Fruit fly (Drosophila melanogaster): ENCODE results near the gene RpS6.

Gene RpS6

dm6 chrX:7938482-7938804 is 37.3 kb upstream of the RpS6 start:
- no peak for TF ChIP-seq CG11617 (GFP tag; optimal IDR thresholded peaks at IDR 0.05)
- no peak for TF ChIP-seq CG12768 (GFP tag; optimal IDR thresholded peaks at IDR 0.05)
- TF ChIP-seq Crg-1 (GFP tag; optimal IDR thresholded peaks at IDR 0.05) = peak; percentile 33
- TF ChIP-seq pad (GFP tag; optimal IDR thresholded peaks at IDR 0.05) = peak; percentile 38
- no peak for TF ChIP-seq kay (GFP tag; ENCODE audit: borderline replicate concordance)
- TF ChIP-seq bab1 (GFP tag; optimal IDR thresholded peaks at IDR 0.05) = no peak
- no peak for TF ChIP-seq tj (GFP tag; optimal IDR thresholded peaks at IDR 0.05)
- TF ChIP-seq CG7101 (tag; optimal IDR thresholded peaks at IDR 0.05) = no peak
- TF ChIP-seq cic (GFP tag; optimal IDR thresholded peaks at IDR 0.05) = no peak
- peak; percentile 14 for TF ChIP-seq CG5204 (GFP tag; optimal IDR thresholded peaks at IDR 0.05)
- TF ChIP-seq Clk (GFP tag; optimal IDR thresholded peaks at IDR 0.05) = no peak
- no peak for TF ChIP-seq toe (GFP tag; optimal IDR thresholded peaks at IDR 0.05)
- TF ChIP-seq ovo (GFP tag; optimal IDR thresholded peaks at IDR 0.05) = peak; percentile 100
- TF ChIP-seq Mnt (GFP tag; optimal IDR thresholded peaks at IDR 0.05) = no peak
- no peak for TF ChIP-seq cnc (optimal IDR thresholded peaks at IDR 0.05)
- TF ChIP-seq CG14711 (tag; optimal IDR thresholded peaks at IDR 0.05) = no peak
- TF ChIP-seq Hr96 (GFP tag; optimal IDR thresholded peaks at IDR 0.05) = no peak
- TF ChIP-seq CG33017 (tag; optimal IDR thresholded peaks at IDR 0.05) = no peak
- no peak for TF ChIP-seq CG7045 (GFP tag; optimal IDR thresholded peaks at IDR 0.05)
- TF ChIP-seq CG1620 (GFP tag; optimal IDR thresholded peaks at IDR 0.05) = no peak

- TF ChIP-seq CG33017 (tag; optimal IDR thresholded peaks at IDR 0.05) (no peak), CG1620 (GFP tag; optimal IDR thresholded peaks at IDR 0.05) (peak; percentile 79), cic (GFP tag; optimal IDR thresholded peaks at IDR 0.05) (no peak), CG7101 (tag; optimal IDR thresholded peaks at IDR 0.05) (peak; percentile 75), tj (GFP tag; optimal IDR thresholded peaks at IDR 0.05) (peak; percentile 85), pad (GFP tag; optimal IDR thresholded peaks at IDR 0.05) (peak; percentile 89), toe (GFP tag; optimal IDR thresholded peaks at IDR 0.05) (peak; percentile 60), Crg-1 (GFP tag; optimal IDR thresholded peaks at IDR 0.05) (peak; percentile 79), Mnt (GFP tag; optimal IDR thresholded peaks at IDR 0.05) (peak; percentile 69), CG11617 (GFP tag; optimal IDR thresholded peaks at IDR 0.05) (peak; percentile 92), ovo (GFP tag; optimal IDR thresholded peaks at IDR 0.05) (no peak), Clk (GFP tag; optimal IDR thresholded peaks at IDR 0.05) (peak; percentile 71), bab1 (GFP tag; optimal IDR thresholded peaks at IDR 0.05) (peak; percentile 64), CG12768 (GFP tag; optimal IDR thresholded peaks at IDR 0.05) (peak; percentile 73), CG5204 (GFP tag; optimal IDR thresholded peaks at IDR 0.05) (peak; percentile 83), CG14711 (tag; optimal IDR thresholded peaks at IDR 0.05) (peak; percentile 50), cnc (optimal IDR thresholded peaks at IDR 0.05) (no peak), kay (GFP tag; ENCODE audit: borderline replicate concordance) (no peak), Hr96 (GFP tag; optimal IDR thresholded peaks at IDR 0.05) (peak; percentile 94), CG7045 (GFP tag; optimal IDR thresholded peaks at IDR 0.05) (peak; percentile 86)
Measured at dm6 chrX:7937588-7938481, 36.7 kb upstream of the RpS6 start.

- TF ChIP-seq cnc (optimal IDR thresholded peaks at IDR 0.05) (no peak), tj (GFP tag; optimal IDR thresholded peaks at IDR 0.05) (peak; percentile 27), Mnt (GFP tag; optimal IDR thresholded peaks at IDR 0.05) (peak; percentile 76), CG14711 (tag; optimal IDR thresholded peaks at IDR 0.05) (no peak), cic (GFP tag; optimal IDR thresholded peaks at IDR 0.05) (peak; percentile 47), Hr96 (GFP tag; optimal IDR thresholded peaks at IDR 0.05) (no peak), Crg-1 (GFP tag; optimal IDR thresholded peaks at IDR 0.05) (peak; percentile 25), CG11617 (GFP tag; optimal IDR thresholded peaks at IDR 0.05) (peak; percentile 66), Clk (GFP tag; optimal IDR thresholded peaks at IDR 0.05) (no peak), CG12768 (GFP tag; optimal IDR thresholded peaks at IDR 0.05) (no peak), ovo (GFP tag; optimal IDR thresholded peaks at IDR 0.05) (no peak), CG1620 (GFP tag; optimal IDR thresholded peaks at IDR 0.05) (peak; percentile 48), pad (GFP tag; optimal IDR thresholded peaks at IDR 0.05) (peak; percentile 49), CG5204 (GFP tag; optimal IDR thresholded peaks at IDR 0.05) (no peak), CG33017 (tag; optimal IDR thresholded peaks at IDR 0.05) (no peak), CG7101 (tag; optimal IDR thresholded peaks at IDR 0.05) (peak; percentile 7), CG7045 (GFP tag; optimal IDR thresholded peaks at IDR 0.05) (no peak), bab1 (GFP tag; optimal IDR thresholded peaks at IDR 0.05) (peak; percentile 8), kay (GFP tag; ENCODE audit: borderline replicate concordance) (no peak), toe (GFP tag; optimal IDR thresholded peaks at IDR 0.05) (no peak)
Measured at dm6 chrX:7935798-7936572, 34.9 kb upstream of the RpS6 start, which contains the start of gene Ubr3. Ubr3 (plus strand) TSS chrX:7935896.

- TF ChIP-seq cic (GFP tag; optimal IDR thresholded peaks at IDR 0.05) (peak; percentile 7), tj (GFP tag; optimal IDR thresholded peaks at IDR 0.05) (peak; percentile 78), kay (GFP tag; ENCODE audit: borderline replicate concordance) (no peak), CG12768 (GFP tag; optimal IDR thresholded peaks at IDR 0.05) (peak; percentile 57), Hr96 (GFP tag; optimal IDR thresholded peaks at IDR 0.05) (peak; percentile 88), Clk (GFP tag; optimal IDR thresholded peaks at IDR 0.05) (no peak), CG14711 (tag; optimal IDR thresholded peaks at IDR 0.05) (peak; percentile 75), pad (GFP tag; optimal IDR thresholded peaks at IDR 0.05) (peak; percentile 73), cnc (optimal IDR thresholded peaks at IDR 0.05) (no peak), Crg-1 (GFP tag; optimal IDR thresholded peaks at IDR 0.05) (peak; percentile 83), CG11617 (GFP tag; optimal IDR thresholded peaks at IDR 0.05) (peak; percentile 94), ovo (GFP tag; optimal IDR thresholded peaks at IDR 0.05) (peak; percentile 89), CG33017 (tag; optimal IDR thresholded peaks at IDR 0.05) (peak; percentile 37), CG5204 (GFP tag; optimal IDR thresholded peaks at IDR 0.05) (no peak), Mnt (GFP tag; optimal IDR thresholded peaks at IDR 0.05) (peak; percentile 94), CG7101 (tag; optimal IDR thresholded peaks at IDR 0.05) (peak; percentile 88), toe (GFP tag; optimal IDR thresholded peaks at IDR 0.05) (peak; percentile 24), CG7045 (GFP tag; optimal IDR thresholded peaks at IDR 0.05) (peak; percentile 44), bab1 (GFP tag; optimal IDR thresholded peaks at IDR 0.05) (peak; percentile 94), CG1620 (GFP tag; optimal IDR thresholded peaks at IDR 0.05) (peak; percentile 89)
Measured at dm6 chrX:7934679-7935078, 33.5 kb upstream of the RpS6 start, which contains the start of gene RpS14b. RpS14b (plus strand) TSS chrX:7934898.
